Worm (Caenorhabditis elegans): ENCODE results near the gene srd-41.
A peak's percentile ranks its signal among the peaks of the same experiment; 100 is the strongest.
"Not testable (repeated sequence)": the region's sequence is repeated elsewhere in the genome, so short reads cannot be mapped to it uniquely, and the experiment has no call there.

Gene srd-41

DNA sequence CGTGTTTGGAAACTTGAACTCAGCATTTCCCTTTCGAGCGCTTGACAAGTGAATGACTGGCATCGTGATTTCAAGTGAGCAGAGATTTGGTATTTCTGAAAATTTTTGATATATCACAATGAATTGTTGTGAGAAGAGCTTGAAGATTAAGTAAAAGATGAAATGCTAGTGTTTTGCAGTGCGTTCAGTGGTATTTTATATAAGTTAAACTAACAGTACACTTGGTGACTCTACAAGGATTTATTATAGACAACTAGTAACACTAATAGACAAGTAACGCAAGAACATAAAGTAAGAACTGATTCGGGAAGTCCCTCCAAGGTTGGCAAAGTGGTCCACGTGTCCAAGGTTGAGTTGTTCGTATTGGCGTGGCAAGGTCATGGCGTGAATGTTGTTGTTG, 23.8 kb upstream of the srd-41 start, which contains the start of gene dot-1.3:
dot-1.3 (minus strand) TSS at position 101 of the 400 bp plus-strand sequence.
- not testable (repeated sequence) for TF ChIP-seq mxl-3 (GFP tag; optimal IDR thresholded peaks at IDR 0.05); egl-43 (GFP tag; IDR thresholded peaks at IDR 0.05); lin-39 (tag; optimal IDR thresholded peaks at IDR 0.05)

DNA sequence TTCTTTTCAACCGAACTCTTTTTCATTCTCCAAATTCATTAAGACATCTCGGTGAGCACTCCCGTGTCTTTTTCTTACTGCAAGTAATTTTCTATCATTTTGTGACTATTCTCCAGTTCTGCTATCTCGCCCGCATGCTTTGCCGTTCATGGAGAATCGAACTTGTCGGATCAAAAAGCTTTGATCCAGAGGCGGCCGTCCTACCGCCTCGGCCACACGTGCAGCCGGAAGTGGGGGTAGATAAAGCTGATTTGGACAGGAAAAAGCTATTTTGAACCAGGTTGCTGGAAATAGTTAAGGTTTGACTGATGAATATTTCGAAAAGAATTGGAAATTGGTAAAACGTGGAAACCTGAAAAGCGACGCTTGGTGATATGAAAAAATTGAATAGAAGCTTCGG, 22.3 kb upstream of the srd-41 start:
- no peak for TF ChIP-seq nhr-76 (tag; optimal IDR thresholded peaks at IDR 0.05)
- 0 out of 2 replicates have a peak, but pooled peaks have one; percentile 13 for TF ChIP-seq arid-1 (GFP tag; conservative IDR thresholded peaks at IDR 0.05)
- TF ChIP-seq D1046.2 (GFP tag; IDR thresholded peaks at IDR 0.05), result 0 out of 2 replicates have a peak, but pooled peaks have one; percentile 31
- TF ChIP-seq lin-38 (GFP tag; IDR thresholded peaks at IDR 0.05), result no peak
- TF ChIP-seq ceh-44 (GFP tag; IDR thresholded peaks at IDR 0.05), result peak; percentile 47; the same call in 1 of the 2 replicates

DNA sequence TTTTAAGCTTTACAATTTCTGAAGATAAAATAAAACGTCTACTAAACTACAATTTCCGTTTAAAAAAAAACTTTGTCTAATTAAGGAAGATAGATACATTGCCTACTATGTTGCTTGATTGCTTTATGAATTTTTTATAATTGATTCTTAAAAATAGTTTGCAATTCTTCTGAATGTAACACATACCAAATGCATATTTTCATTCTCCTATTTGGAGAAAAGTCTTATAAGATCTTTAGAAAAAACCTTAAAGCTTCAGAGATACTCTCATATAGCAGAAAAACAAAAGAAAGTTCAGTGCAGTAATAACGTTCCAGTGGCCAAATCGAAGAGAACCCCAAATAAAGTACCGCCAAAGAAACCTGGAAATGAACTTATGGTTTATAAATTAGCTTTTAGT, 20.0 kb upstream of the srd-41 start, which contains the start of gene phf-32:
phf-32 (plus strand) TSS at position 301 of the 400 bp plus-strand sequence.
- TF ChIP-seq nhr-10 (tag; optimal IDR thresholded peaks at IDR 0.05) (no peak), duxl-1 (tag; optimal IDR thresholded peaks at IDR 0.05; ENCODE audit: poor library complexity) (no peak), lin-39 (tag; optimal IDR thresholded peaks at IDR 0.05) (no peak)

DNA sequence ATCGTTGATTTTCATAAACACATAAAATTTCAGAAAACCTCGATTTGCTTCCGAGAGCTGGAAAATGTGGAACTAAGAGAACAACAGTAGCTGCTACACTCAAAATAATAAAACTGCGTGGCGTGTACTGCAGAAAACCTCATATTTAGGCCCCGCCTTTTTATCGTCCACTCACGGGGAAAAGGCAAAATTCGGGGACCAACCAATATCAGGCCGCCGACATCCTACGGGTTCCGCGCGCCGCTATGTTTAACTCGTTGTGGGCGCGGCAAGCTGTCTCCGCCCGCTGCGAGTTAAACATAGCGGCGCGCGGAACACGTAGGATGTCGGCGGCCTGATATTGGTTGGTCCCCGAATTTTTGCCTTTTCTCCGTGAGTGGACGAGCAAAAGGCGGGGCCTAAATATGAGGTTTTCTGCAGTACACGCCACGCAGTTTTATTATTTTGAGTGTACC, 18.5 kb upstream of the srd-41 start, which contains the start of gene F17A2.16:
F17A2.16 (plus strand) TSS at position 405 of the 455 bp plus-strand sequence.
- TF ChIP-seq unc-62 (GFP tag; optimal IDR thresholded peaks at IDR 0.05 in 1 of 2) (peak in 1 of 2 experiments; percentile 54), snpc-1.2 (GFP tag; IDR thresholded peaks at IDR 0.05) (peak; percentile 82)
- TF ChIP-seq unc-62 (tag; optimal IDR thresholded peaks at IDR 0.05), result not testable (repeated sequence)

ce11 chrX:12313779-12314178, 12.7 kb upstream of the srd-41 start:
- peak; percentile 59; the same call in 1 of the 2 replicates for TF ChIP-seq mxl-2 (GFP tag; conservative IDR thresholded peaks at IDR 0.05)
- TF ChIP-seq T26A8.4 (GFP tag; IDR thresholded peaks at IDR 0.05), result no peak
- no peak for TF ChIP-seq snpc-1.2 (GFP tag; IDR thresholded peaks at IDR 0.05)
- no peak for TF ChIP-seq ces-1 (GFP tag; optimal IDR thresholded peaks at IDR 0.05)
- no peak for TF ChIP-seq F44E2.7 (GFP tag; IDR thresholded peaks at IDR 0.05)
- no peak for TF ChIP-seq ceh-62 (tag; optimal IDR thresholded peaks at IDR 0.05)
- TF ChIP-seq madf-9 (GFP tag; conservative IDR thresholded peaks at IDR 0.05), result 0 out of 2 replicates have a peak, but pooled peaks have one; percentile 5
- no peak for TF ChIP-seq nhr-48 (tag; optimal IDR thresholded peaks at IDR 0.05)
- TF ChIP-seq ZK546.5 (tag; optimal IDR thresholded peaks at IDR 0.05), result no peak

DNA sequence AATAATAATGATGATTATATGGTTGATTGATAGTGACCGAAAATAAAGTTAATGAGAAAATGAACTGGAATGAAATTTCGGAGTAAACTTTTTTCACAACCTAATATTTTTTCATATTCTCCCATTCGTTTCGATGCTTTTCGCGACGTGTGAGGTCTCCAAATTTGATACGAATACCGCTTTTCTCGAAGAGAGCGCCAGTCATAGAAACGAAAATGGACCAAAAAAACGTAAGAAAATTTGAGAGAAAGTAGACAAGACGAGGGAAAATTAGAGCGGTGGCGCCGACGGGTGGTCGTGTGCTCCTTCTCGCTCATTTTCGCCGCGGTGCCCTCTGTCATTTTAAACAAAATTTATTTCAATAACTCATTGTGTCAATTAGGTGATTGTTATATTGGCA, 12.1 kb upstream of the srd-41 start:
- TF ChIP-seq unc-130 (GFP tag; optimal IDR thresholded peaks at IDR 0.05), result no peak
- no peak for TF ChIP-seq unc-39 (tag; optimal IDR thresholded peaks at IDR 0.05)
- peak; percentile 81; the same call in 1 of the 2 replicates for TF ChIP-seq tra-1 (GFP tag; IDR thresholded peaks at IDR 0.05)
- no peak for TF ChIP-seq zip-11 (GFP tag; IDR thresholded peaks at IDR 0.05)
- peak in 1 of 2 experiments; percentile 79 for TF ChIP-seq unc-62 (GFP tag; optimal IDR thresholded peaks at IDR 0.05 in 1 of 2)
- TF ChIP-seq unc-62 (tag; optimal IDR thresholded peaks at IDR 0.05), result no peak
- TF ChIP-seq daf-16 (GFP tag; optimal IDR thresholded peaks at IDR 0.05), result no peak
- TF ChIP-seq daf-16 (tag; optimal IDR thresholded peaks at IDR 0.05), result no peak
- TF ChIP-seq ZK546.5 (tag; optimal IDR thresholded peaks at IDR 0.05), result no peak
- TF ChIP-seq aha-1 (tag), result no peak
- no peak for TF ChIP-seq nhr-6 (tag; optimal IDR thresholded peaks at IDR 0.05)
- TF ChIP-seq aly-2 (tag; optimal IDR thresholded peaks at IDR 0.05), result no peak
- TF ChIP-seq hif-1 (tag; optimal IDR thresholded peaks at IDR 0.05), result no peak

Measured in whole organism, L4 larva.